Worm (Caenorhabditis elegans) whole organism, late embryonic: Measurements from ENCODE around the gene let-70.

ENCODE experiments used
- C08G9.2 ChIP-seq: sonication (generic microtip); optimal IDR thresholded peaks from 2 replicates; lab custom pipeline; 2016; ENCODE audit warnings: mild to moderate bottlenecking, missing genetic modification characterization, moderate library complexity, missing compliant biosample characterization
- C38D4.7 ChIP-seq: fragments of 200-800 bp; sonication (Bioruptor generic); optimal IDR thresholded peaks from 2 replicates; lab custom pipeline; 2018; ENCODE audit warnings: mild to moderate bottlenecking, missing genetic modification characterization, moderate library complexity, missing compliant biosample characterization
- K09A11.1 ChIP-seq: sonication (generic microtip); optimal IDR thresholded peaks from 2 replicates; lab custom pipeline; 2017; ENCODE audit warnings: antibody characterized with exemption, mild to moderate bottlenecking, missing genetic modification characterization, missing compliant biosample characterization; ENCODE audit not compliant: insufficient read depth
- Y22D7AL.16 ChIP-seq: sonication (generic microtip); optimal IDR thresholded peaks from 2 replicates; lab custom pipeline; 2016; ENCODE audit warnings: missing genetic modification characterization, missing compliant biosample characterization
- ama-1 ChIP-seq: fragments of 150-350 bp; optimal IDR thresholded peaks from 2 replicates; lab custom pipeline; 2014
- ceh-14 ChIP-seq: sonication (generic microtip); optimal IDR thresholded peaks from 2 replicates; lab custom pipeline; 2016; ENCODE audit warnings: missing genotype, missing genetic modification characterization, missing compliant biosample characterization
- ceh-18 ChIP-seq: sonication (generic microtip); optimal IDR thresholded peaks from 2 replicates; lab custom pipeline; 2016; ENCODE audit warnings: missing genetic modification characterization, missing compliant biosample characterization
- ceh-19 ChIP-seq: fragments of 200-800 bp; sonication (Bioruptor generic); optimal IDR thresholded peaks from 2 replicates; lab custom pipeline; 2018; ENCODE audit warnings: mild to moderate bottlenecking, missing genetic modification characterization, missing compliant biosample characterization
- ceh-2 ChIP-seq: sonication (generic microtip); optimal IDR thresholded peaks from 2 replicates; lab custom pipeline; 2016; ENCODE audit warnings: missing genotype, missing genetic modification characterization, missing compliant biosample characterization
- ceh-24 ChIP-seq: sonication (generic microtip); optimal IDR thresholded peaks from 2 replicates; lab custom pipeline; 2016; ENCODE audit warnings: mild to moderate bottlenecking, missing genetic modification characterization, missing compliant biosample characterization
- ceh-30 ChIP-seq: fragments of 150-350 bp; optimal IDR thresholded peaks from 2 replicates; lab custom pipeline; 2014; ENCODE audit warnings: missing biosample characterization, missing genetic modification characterization
- ceh-31 ChIP-seq: sonication (generic microtip); optimal IDR thresholded peaks from 2 replicates; lab custom pipeline; 2016; ENCODE audit warnings: missing genetic modification characterization, missing compliant biosample characterization
- ceh-45 ChIP-seq: fragments of 200-800 bp; sonication (Bioruptor generic); IDR thresholded peaks from 2 replicates; pipeline ENCODE4 v1.3.6; 2022; ENCODE audit warnings: missing genetic modification reagents, missing genetic modification characterization, missing compliant biosample characterization
- ceh-48 ChIP-seq: sonication (generic microtip); optimal IDR thresholded peaks from 2 replicates; lab custom pipeline; 2016; ENCODE audit warnings: missing genetic modification characterization, inconsistent platforms, missing compliant biosample characterization
- ceh-6 ChIP-seq: fragments of 200-800 bp; sonication (Bioruptor generic); optimal IDR thresholded peaks from 2 replicates; lab custom pipeline; 2018; ENCODE audit warnings: mild to moderate bottlenecking, missing genetic modification characterization, missing compliant biosample characterization
- che-1 ChIP-seq: sonication (generic microtip); optimal IDR thresholded peaks from 2 replicates; lab custom pipeline; 2016; ENCODE audit warnings: mild to moderate bottlenecking, missing genetic modification characterization, missing compliant biosample characterization
- dve-1 ChIP-seq: sonication (generic microtip); optimal IDR thresholded peaks from 2 replicates; lab custom pipeline; 2017; ENCODE audit warnings: antibody characterized with exemption, mild to moderate bottlenecking, missing genetic modification characterization, missing compliant biosample characterization
- elt-2 ChIP-seq: sonication (generic microtip); optimal IDR thresholded peaks from 2 replicates; lab custom pipeline; 2016; ENCODE audit warnings: missing genetic modification reagents, missing genetic modification characterization, missing compliant biosample characterization
- ets-4 ChIP-seq: sonication (generic microtip); optimal IDR thresholded peaks from 2 replicates; lab custom pipeline; 2016; ENCODE audit warnings: missing genetic modification characterization, missing compliant biosample characterization
- eyg-1 ChIP-seq: sonication (generic microtip); optimal IDR thresholded peaks from 2 replicates; lab custom pipeline; 2016; ENCODE audit warnings: missing genotype, missing genetic modification characterization, missing compliant biosample characterization
- fkh-10 ChIP-seq: fragments of 150-350 bp; optimal IDR thresholded peaks from 2 replicates; lab custom pipeline; 2014; ENCODE audit warnings: missing biosample characterization, missing genetic modification reagents, missing genetic modification characterization
- fkh-6 ChIP-seq: sonication (generic microtip); optimal IDR thresholded peaks from 2 replicates; lab custom pipeline; 2016; ENCODE audit warnings: missing genetic modification characterization, missing compliant biosample characterization
- hlh-13 ChIP-seq: fragments of 200-800 bp; sonication (Bioruptor generic); optimal IDR thresholded peaks from 2 replicates; lab custom pipeline; 2018; ENCODE audit warnings: mild to moderate bottlenecking, missing genetic modification characterization, missing compliant biosample characterization
- hlh-15 ChIP-seq: sonication (generic microtip); optimal IDR thresholded peaks from 2 replicates; lab custom pipeline; 2016; ENCODE audit warnings: missing genetic modification characterization, missing compliant biosample characterization
- hlh-30 ChIP-seq: sonication (generic microtip); optimal IDR thresholded peaks from 2 replicates; lab custom pipeline; 2017; ENCODE audit warnings: antibody characterized with exemption, missing genetic modification characterization, missing compliant biosample characterization; ENCODE audit not compliant: insufficient read depth
- hlh-8 ChIP-seq: sonication (generic microtip); optimal IDR thresholded peaks from 2 replicates; lab custom pipeline; 2016; ENCODE audit warnings: missing genotype, missing genetic modification characterization, missing compliant biosample characterization
- lim-6 ChIP-seq: sonication (generic microtip); optimal IDR thresholded peaks from 2 replicates; lab custom pipeline; 2016; ENCODE audit warnings: missing genetic modification characterization, missing compliant biosample characterization
- lin-11 ChIP-seq: fragments of 200-800 bp; sonication (Bioruptor generic); optimal IDR thresholded peaks from 2 replicates; lab custom pipeline; 2018; ENCODE audit warnings: mild to moderate bottlenecking, missing genetic modification characterization, missing compliant biosample characterization
- nhr-11 ChIP-seq: fragments of 150-350 bp; optimal IDR thresholded peaks from 2 replicates; lab custom pipeline; 2014; ENCODE audit warnings: missing biosample characterization, missing genetic modification characterization
- nhr-232 ChIP-seq: sonication (generic microtip); optimal IDR thresholded peaks from 2 replicates; lab custom pipeline; 2016; ENCODE audit warnings: missing genetic modification characterization, missing compliant biosample characterization
- npax-4 ChIP-seq: sonication (generic microtip); optimal IDR thresholded peaks from 2 replicates; lab custom pipeline; 2016; ENCODE audit warnings: missing genetic modification characterization, missing compliant biosample characterization
- odd-2 ChIP-seq: sonication (generic microtip); optimal IDR thresholded peaks from 2 replicates; lab custom pipeline; 2017; ENCODE audit warnings: antibody characterized with exemption, mild to moderate bottlenecking, missing genetic modification characterization, missing compliant biosample characterization
- pag-3 ChIP-seq: sonication (generic microtip); optimal IDR thresholded peaks from 2 replicates; lab custom pipeline; 2016; ENCODE audit warnings: missing compliant biosample characterization, missing genetic modification characterization, borderline replicate concordance
- pax-1 ChIP-seq: fragments of 150-350 bp; optimal IDR thresholded peaks from 2 replicates; lab custom pipeline; 2014; ENCODE audit warnings: missing biosample characterization, missing genetic modification characterization
- pha-2 ChIP-seq: sonication (generic microtip); optimal IDR thresholded peaks from 2 replicates; lab custom pipeline; 2017; ENCODE audit warnings: mild to moderate bottlenecking, missing genetic modification characterization, missing compliant biosample characterization
- pha-4 ChIP-seq: fragments of 150-350 bp; optimal IDR thresholded peaks from 2 replicates; lab custom pipeline; 2018; ENCODE audit warnings: missing biosample characterization, missing genetic modification reagents, missing genetic modification characterization
- pqm-1 ChIP-seq: sonication (generic microtip); optimal IDR thresholded peaks from 2 replicates; lab custom pipeline; 2016; ENCODE audit warnings: missing genetic modification characterization, missing compliant biosample characterization
- rnt-1 ChIP-seq: sonication (generic microtip); optimal IDR thresholded peaks from 2 replicates; lab custom pipeline; 2016; ENCODE audit warnings: missing genetic modification characterization, missing compliant biosample characterization
- sdc-2 ChIP-seq: sonication (generic microtip); optimal IDR thresholded peaks from 2 replicates; lab custom pipeline; 2016; ENCODE audit warnings: missing genotype, missing genetic modification characterization, missing compliant biosample characterization
- sox-2 ChIP-seq: fragments of 200-800 bp; sonication (Bioruptor generic); IDR thresholded peaks from 2 replicates; pipeline ENCODE4 v1.3.6; 2022; ENCODE audit warnings: missing genetic modification reagents, missing genetic modification characterization, missing compliant biosample characterization
- sox-4 ChIP-seq: sonication (generic microtip); optimal IDR thresholded peaks from 2 replicates; lab custom pipeline; 2017; ENCODE audit warnings: mild to moderate bottlenecking, missing genetic modification characterization, inconsistent platforms, missing compliant biosample characterization
- syd-9 ChIP-seq: sonication (generic microtip); optimal IDR thresholded peaks from 2 replicates; lab custom pipeline; 2016; ENCODE audit warnings: mild to moderate bottlenecking, missing genetic modification characterization, moderate library complexity, missing compliant biosample characterization
- ttx-3 ChIP-seq: sonication (generic microtip); optimal IDR thresholded peaks from 2 replicates; lab custom pipeline; 2016; ENCODE audit warnings: missing genetic modification reagents, missing genetic modification characterization, missing compliant biosample characterization
- unc-42 ChIP-seq: sonication (generic microtip); optimal IDR thresholded peaks from 2 replicates; lab custom pipeline; 2016; ENCODE audit warnings: missing genotype, missing genetic modification characterization, missing compliant biosample characterization
- unc-86 ChIP-seq: sonication (generic microtip); optimal IDR thresholded peaks from 2 replicates; lab custom pipeline; 2016; ENCODE audit warnings: missing genetic modification characterization, missing compliant biosample characterization
- ztf-16 ChIP-seq: sonication (generic microtip); optimal IDR thresholded peaks from 2 replicates; lab custom pipeline; 2017; ENCODE audit warnings: missing genetic modification characterization, missing compliant biosample characterization

let-70 gene

DNA sequence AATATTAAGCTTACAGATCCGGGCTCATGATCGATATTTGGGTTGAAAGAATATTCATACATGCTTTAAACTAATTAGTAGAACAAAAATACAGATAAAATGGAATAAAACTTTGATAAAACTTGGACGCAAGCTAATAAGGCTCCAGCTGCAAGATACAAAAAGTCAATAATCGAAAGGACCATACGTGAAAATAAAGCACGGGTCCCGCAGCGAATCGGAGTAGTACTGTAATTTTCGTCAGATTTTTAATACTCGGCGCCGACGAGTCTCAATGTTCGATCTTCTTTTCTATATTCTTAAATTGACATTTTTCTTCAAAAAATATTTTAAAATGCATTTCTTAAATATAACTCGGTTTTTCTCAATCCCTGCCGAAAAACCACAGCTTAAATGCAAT is 42.6 kb upstream of the let-70 start, which contains the start of gene spo-11:
Gene spo-11 (minus strand): TSS at position 189 of the 400 bp plus-strand sequence.
- TF ChIP-seq pqm-1 (tag; lab: Kevin White, UChicago) (no peak), sdc-2 (tag; lab: Kevin White, UChicago) (no peak), eyg-1 (tag; lab: Kevin White, UChicago) (no peak), che-1 (tag; lab: Kevin White, UChicago) (no peak), dve-1 (no peak), ceh-18 (tag; lab: Kevin White, UChicago) (no peak), ttx-3 (no peak), unc-42 (tag; lab: Kevin White, UChicago) (no peak), odd-2 (tag; lab: Kevin White, UChicago) (no peak), lin-11 (tag; lab: Kevin White, UChicago) (no peak), ets-4 (tag; lab: Kevin White, UChicago) (no peak), ceh-24 (no peak), sox-2 (GFP tag; lab: Robert Waterston, UW) (no peak), pha-2 (tag; lab: Kevin White, UChicago) (no peak), hlh-8 (tag; lab: Kevin White, UChicago) (no peak)

DNA sequence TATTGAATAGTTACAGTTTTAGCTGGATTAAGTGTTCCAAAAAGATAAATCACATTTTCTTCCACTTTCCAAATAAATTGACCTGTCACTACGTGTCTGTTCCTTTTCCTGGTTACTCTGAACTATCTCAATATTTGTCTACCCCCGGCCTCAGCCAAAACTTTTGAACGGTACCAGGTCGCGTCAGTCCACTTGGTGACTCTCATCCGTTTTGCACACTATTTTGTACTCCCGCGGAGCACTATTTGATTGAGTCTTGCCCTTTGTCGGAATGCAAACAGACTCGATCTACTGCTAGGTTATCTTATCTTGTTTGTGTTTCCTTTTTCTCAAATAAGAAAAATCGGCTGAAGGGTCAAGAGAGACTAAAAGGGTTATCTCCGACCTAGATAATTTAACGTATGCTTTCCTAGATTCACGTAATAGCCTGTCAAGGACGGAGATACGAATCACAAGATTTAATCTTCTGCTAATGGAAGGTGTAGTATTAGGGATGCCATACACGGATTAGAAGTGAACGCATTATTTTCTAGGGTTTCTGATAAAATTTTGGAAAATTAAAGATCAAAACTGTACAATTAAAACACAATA is 38.0 kb upstream of the let-70 start:
- no peak for TF ChIP-seq ceh-30 (tag; lab: Kevin White, UChicago)
- peak; percentile 15 for TF ChIP-seq elt-2 (tag; lab: Kevin White, UChicago)
- TF ChIP-seq ama-1, result no peak

DNA sequence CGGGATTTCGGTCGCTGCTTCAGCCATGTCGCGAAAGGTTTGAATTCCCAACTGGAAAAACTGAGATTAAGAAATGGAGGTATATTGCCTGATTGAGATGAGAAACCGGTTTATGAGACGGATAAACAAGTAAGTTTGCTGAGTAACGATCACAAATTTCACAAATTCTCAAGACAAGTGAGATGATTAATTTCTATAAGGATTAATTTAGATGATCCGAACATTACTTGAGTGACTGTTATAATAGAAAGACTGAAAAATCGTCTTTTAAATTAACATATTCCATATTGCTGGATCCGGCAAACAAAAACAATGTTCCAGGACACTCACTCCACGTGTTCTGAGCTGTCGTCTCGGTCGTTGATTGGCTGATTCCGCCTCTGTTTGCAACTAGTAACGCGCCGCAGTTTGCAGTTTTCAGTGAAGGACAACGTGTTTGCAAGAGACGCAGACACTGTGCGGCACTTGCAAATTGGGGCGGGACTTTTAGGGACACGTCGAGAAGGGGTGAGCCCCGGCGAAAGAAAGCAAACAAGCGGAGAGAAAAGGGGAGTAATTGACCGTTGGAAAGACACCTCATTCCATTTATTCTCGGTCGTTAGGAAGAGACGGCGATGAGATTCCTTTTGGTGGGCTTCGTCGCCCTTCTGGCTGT is 36.9 kb upstream of the let-70 start, which contains the start of the genes imp-2 and enpl-1:
Gene imp-2 (minus strand): TSS at position 51 of the 655 bp plus-strand sequence.
Gene enpl-1 (plus strand): TSS at position 462 of the 655 bp plus-strand sequence.
- TF ChIP-seq K09A11.1 (peak; percentile 60), ets-4 (tag; lab: Kevin White, UChicago) (peak; percentile 11), ceh-19 (GFP tag; lab: Kevin White, UChicago) (peak; percentile 53), ceh-30 (tag; lab: Kevin White, UChicago) (no peak), hlh-13 (no peak), ama-1 (no peak), hlh-15 (tag; lab: Kevin White, UChicago) (no peak), ceh-48 (tag; lab: Kevin White, UChicago) (no peak), pha-2 (tag; lab: Kevin White, UChicago) (no peak), fkh-10 (GFP tag; lab: Kevin White, UChicago) (no peak), unc-86 (no peak), npax-4 (no peak), rnt-1 (tag; lab: Kevin White, UChicago) (no peak), syd-9 (tag; lab: Kevin White, UChicago) (peak; percentile 42), C08G9.2 (tag; lab: Kevin White, UChicago) (peak; percentile 49), pqm-1 (tag; lab: Kevin White, UChicago) (peak; percentile 61), ceh-14 (peak; percentile 46), ceh-24 (no peak), pag-3 (no peak), odd-2 (tag; lab: Kevin White, UChicago) (no peak), elt-2 (tag; lab: Kevin White, UChicago) (peak; percentile 66), pax-1 (tag; lab: Kevin White, UChicago) (peak; percentile 51), lim-6 (tag; lab: Kevin White, UChicago) (no peak), pha-4 (tag; lab: Kevin White, UChicago) (no peak), C38D4.7 (no peak), sox-4 (tag; lab: Kevin White, UChicago) (peak; percentile 25), hlh-30 (tag; lab: Kevin White, UChicago) (peak; percentile 81), dve-1 (peak; percentile 51), ztf-16 (tag; lab: Kevin White, UChicago) (peak; percentile 50), nhr-11 (tag; lab: Kevin White, UChicago) (no peak), ceh-2 (tag; lab: Kevin White, UChicago) (peak; percentile 50), sdc-2 (tag; lab: Kevin White, UChicago) (peak; percentile 51), nhr-232 (no peak), Y22D7AL.16 (tag; lab: Kevin White, UChicago) (no peak), ceh-45 (GFP tag; lab: Robert Waterston, UW) (no peak), ceh-6 (no peak), hlh-8 (tag; lab: Kevin White, UChicago) (peak; percentile 42), ceh-31 (peak; percentile 91), fkh-6 (tag; lab: Kevin White, UChicago) (no peak), ceh-18 (tag; lab: Kevin White, UChicago) (peak; percentile 61)
